Worm (Caenorhabditis elegans) whole organism, L4/young adult: ENCODE measurements around the gene F38B6.2.

Experiments
- W03F9.2 ChIP-seq: fragments of 150-350 bp; optimal IDR thresholded peaks from 2 replicates; lab custom pipeline; 2014; ENCODE audit warnings: missing biosample characterization, missing genetic modification characterization
- dao-5 ChIP-seq: sonication (generic microtip); optimal IDR thresholded peaks from 2 replicates; lab custom pipeline; 2016; ENCODE audit warnings: missing genotype, missing genetic modification characterization, moderate library complexity, missing compliant biosample characterization
- him-1 ChIP-seq: sonication (generic microtip); optimal IDR thresholded peaks from 2 replicates; lab custom pipeline; 2016; ENCODE audit warnings: missing genotype, missing genetic modification reagents, missing genetic modification characterization, missing compliant biosample characterization

The F38B6.2 gene

ce11 chrX:6722966-6723365, 24.6 kb downstream of the F38B6.2 start, which contains the start of gene smf-1:
TSS of gene smf-1 (minus strand) at chrX:6723066.
- no peak for TF ChIP-seq him-1 (tag; lab: Kevin White, UChicago)
- no peak for TF ChIP-seq W03F9.2 (tag; lab: Kevin White, UChicago)
- TF ChIP-seq dao-5 (tag; lab: Kevin White, UChicago), result no peak

- TF ChIP-seq him-1 (tag; lab: Kevin White, UChicago) (no peak), dao-5 (tag; lab: Kevin White, UChicago) (no peak), W03F9.2 (tag; lab: Kevin White, UChicago) (no peak)
These were observed 27.0 kb downstream of the F38B6.2 start, which contains the start of gene slc-25A10 for ce11 chrX:6725260-6725718. TSS of gene slc-25A10 (minus strand) at chrX:6725668.

- TF ChIP-seq W03F9.2 (tag; lab: Kevin White, UChicago), result no peak
- no peak for TF ChIP-seq him-1 (tag; lab: Kevin White, UChicago)
- no peak for TF ChIP-seq dao-5 (tag; lab: Kevin White, UChicago)
These were observed 30.6 kb downstream of the F38B6.2 start for ce11 chrX:6728820-6729396.

ce11 chrX:6729593-6729992, 31.3 kb downstream of the F38B6.2 start, which contains the start of gene K11G12.6:
TSS of gene K11G12.6 (minus strand) at chrX:6729657.
- TF ChIP-seq W03F9.2 (tag; lab: Kevin White, UChicago) (no peak), dao-5 (tag; lab: Kevin White, UChicago) (no peak), him-1 (tag; lab: Kevin White, UChicago) (no peak)

ce11 chrX:6733201-6733600, 34.9 kb downstream of the F38B6.2 start, which contains the start of gene R03E9.2:
TSS of gene R03E9.2 (minus strand) at chrX:6733301.
- no peak for TF ChIP-seq dao-5 (tag; lab: Kevin White, UChicago)
- no peak for TF ChIP-seq W03F9.2 (tag; lab: Kevin White, UChicago)
- TF ChIP-seq him-1 (tag; lab: Kevin White, UChicago), result no peak

ce11 chrX:6735494-6735893, 37.2 kb downstream of the F38B6.2 start:
- no peak for TF ChIP-seq him-1 (tag; lab: Kevin White, UChicago)
- no peak for TF ChIP-seq dao-5 (tag; lab: Kevin White, UChicago)
- no peak for TF ChIP-seq W03F9.2 (tag; lab: Kevin White, UChicago)

- TF ChIP-seq dao-5 (tag; lab: Kevin White, UChicago) (no peak), W03F9.2 (tag; lab: Kevin White, UChicago) (peak; percentile 37), him-1 (tag; lab: Kevin White, UChicago) (no peak)
These were observed 38.1 kb downstream of the F38B6.2 start for ce11 chrX:6736358-6736991.

ce11 chrX:6737329-6738008, 39.1 kb downstream of the F38B6.2 start:
- TF ChIP-seq W03F9.2 (tag; lab: Kevin White, UChicago), result no peak
- peak; percentile 84 for TF ChIP-seq him-1 (tag; lab: Kevin White, UChicago)
- TF ChIP-seq dao-5 (tag; lab: Kevin White, UChicago), result no peak

ce11 chrX:6738535-6738934, 40.2 kb downstream of the F38B6.2 start:
- TF ChIP-seq him-1 (tag; lab: Kevin White, UChicago) (no peak), dao-5 (tag; lab: Kevin White, UChicago) (no peak), W03F9.2 (tag; lab: Kevin White, UChicago) (no peak)

- no peak for TF ChIP-seq dao-5 (tag; lab: Kevin White, UChicago)
- TF ChIP-seq him-1 (tag; lab: Kevin White, UChicago), result peak; percentile 19
These were observed 41.0 kb downstream of the F38B6.2 start for ce11 chrX:6739034-6740008.

ce11 chrX:6740282-6740982, 42.1 kb downstream of the F38B6.2 start:
- TF ChIP-seq him-1 (tag; lab: Kevin White, UChicago) (peak; percentile 38), W03F9.2 (tag; lab: Kevin White, UChicago) (no peak), dao-5 (tag; lab: Kevin White, UChicago) (no peak)

- no peak for TF ChIP-seq dao-5 (tag; lab: Kevin White, UChicago)
- TF ChIP-seq him-1 (tag; lab: Kevin White, UChicago), result no peak
- no peak for TF ChIP-seq W03F9.2 (tag; lab: Kevin White, UChicago)
These were observed 42.6 kb downstream of the F38B6.2 start for ce11 chrX:6740983-6741365.
